Fruit fly (Drosophila melanogaster) whole organism, embryonic: ENCODE measurements around the gene ana1.
A peak's percentile ranks its signal among the peaks of the same experiment; 100 is the strongest.

Source experiments
- Atf-2 ChIP-seq: fragments of 200-800 bp; sonication (Bioruptor generic); optimal IDR thresholded peaks from 2 replicates; lab custom pipeline; 2016; ENCODE audit warnings: missing biosample characterization, missing genetic modification characterization
- CG10431 ChIP-seq: fragments of 200-800 bp; sonication (Bioruptor generic); optimal IDR thresholded peaks from 3 replicates; lab custom pipeline; 2018; ENCODE audit warnings: missing biosample characterization, mild to moderate bottlenecking, missing genetic modification characterization
- CG10979 ChIP-seq: fragments of 200-800 bp; sonication (Bioruptor generic); optimal IDR thresholded peaks from 2 replicates; lab custom pipeline; 2018; ENCODE audit warnings: missing biosample characterization, mild to moderate bottlenecking, missing genetic modification characterization, moderate library complexity
- CG11504 ChIP-seq: fragments of 200-800 bp; sonication (Bioruptor generic); optimal IDR thresholded peaks from 3 replicates; lab custom pipeline; 2019; ENCODE audit warnings: missing biosample characterization, mild to moderate bottlenecking, missing genetic modification characterization, moderate library complexity
- CG1233 ChIP-seq: fragments of 200-800 bp; sonication (Bioruptor generic); optimal IDR thresholded peaks from 4 replicates; lab custom pipeline; 2018; ENCODE audit warnings: missing biosample characterization, mild to moderate bottlenecking, missing genetic modification characterization
- CG12391 ChIP-seq: fragments of 200-800 bp; sonication (Bioruptor generic); optimal IDR thresholded peaks from 3 replicates; lab custom pipeline; 2018; ENCODE audit warnings: missing biosample characterization, mild to moderate bottlenecking, missing genetic modification characterization, moderate library complexity
- CG12744 ChIP-seq: fragments of 200-800 bp; sonication (Bioruptor generic); optimal IDR thresholded peaks from 2 replicates; lab custom pipeline; 2016; ENCODE audit warnings: missing biosample characterization, missing genetic modification characterization
- CG13287 ChIP-seq: fragments of 200-800 bp; sonication (Bioruptor generic); IDR thresholded peaks from 2 replicates; pipeline ENCODE4 v1.3.6; 2022; ENCODE audit warnings: missing biosample characterization, missing genetic modification characterization; ENCODE audit not compliant: partially characterized antibody
- CG14860 ChIP-seq: fragments of 200-800 bp; sonication (Bioruptor generic); IDR thresholded peaks from 3 replicates; pipeline ENCODE4 v1.3.6; 2022; ENCODE audit warnings: missing biosample characterization, missing genetic modification characterization; ENCODE audit not compliant: partially characterized antibody
- CG15011 ChIP-seq: fragments of 200-800 bp; sonication (Bioruptor generic); optimal IDR thresholded peaks from 3 replicates; lab custom pipeline; 2018; ENCODE audit warnings: missing biosample characterization, mild to moderate bottlenecking, missing genetic modification characterization
- CG1647 ChIP-seq: fragments of 200-800 bp; sonication (Bioruptor generic); optimal IDR thresholded peaks from 3 replicates; lab custom pipeline; 2016; ENCODE audit warnings: missing biosample characterization, missing genetic modification characterization
- CG17359 ChIP-seq: fragments of 200-800 bp; sonication (Bioruptor generic); optimal IDR thresholded peaks from 3 replicates; lab custom pipeline; 2018; ENCODE audit warnings: missing biosample characterization, mild to moderate bottlenecking, missing genetic modification characterization, moderate library complexity
- CG31441 ChIP-seq: fragments of 200-800 bp; sonication (Bioruptor generic); IDR thresholded peaks from 2 replicates; pipeline ENCODE4 v1.3.6; 2022; ENCODE audit warnings: missing biosample characterization, missing genetic modification characterization
- CG3838 ChIP-seq: fragments of 200-800 bp; sonication (Bioruptor generic); optimal IDR thresholded peaks from 3 replicates; lab custom pipeline; 2016; ENCODE audit warnings: missing biosample characterization, missing genetic modification characterization
- CG3995 ChIP-seq: fragments of 200-800 bp; sonication (Bioruptor generic); optimal IDR thresholded peaks from 3 replicates; lab custom pipeline; 2016; ENCODE audit warnings: missing biosample characterization, missing genetic modification characterization
- CG4328 ChIP-seq: fragments of 200-800 bp; sonication (Bioruptor generic); optimal IDR thresholded peaks from 3 replicates; lab custom pipeline; 2017; ENCODE audit warnings: missing biosample characterization, missing genetic modification reagents, missing genetic modification characterization
- CG7786 ChIP-seq: fragments of 200-800 bp; sonication (Bioruptor generic); optimal IDR thresholded peaks from 2 replicates; lab custom pipeline; 2016; ENCODE audit warnings: missing biosample characterization, missing genetic modification characterization
- CG8281 ChIP-seq: fragments of 200-800 bp; sonication (Bioruptor generic); optimal IDR thresholded peaks from 2 replicates; lab custom pipeline; 2018; ENCODE audit warnings: missing biosample characterization, mild to moderate bottlenecking, missing genetic modification characterization, moderate library complexity
- CG8290 ChIP-seq, 3 experiments: fragments of 200-800 bp; sonication (Bioruptor generic); optimal IDR thresholded peaks; 2 replicates each; lab custom pipeline; 2016 to 2019; ENCODE audit warnings: missing biosample characterization in 3 of 3, missing genetic modification characterization in 3 of 3, mild to moderate bottlenecking in 2 of 3, moderate library complexity in 1 of 3
- CG9797 ChIP-seq: fragments of 200-800 bp; sonication (Bioruptor generic); optimal IDR thresholded peaks from 3 replicates; lab custom pipeline; 2018; ENCODE audit warnings: missing biosample characterization, mild to moderate bottlenecking, missing genetic modification characterization
- CoRest ChIP-seq: fragments of 200-800 bp; sonication (Bioruptor generic); optimal IDR thresholded peaks from 3 replicates; lab custom pipeline; 2018; ENCODE audit warnings: missing biosample characterization, mild to moderate bottlenecking, missing genetic modification characterization, moderate library complexity
- Dek ChIP-seq: fragments of 200-800 bp; sonication (Bioruptor generic); optimal IDR thresholded peaks from 3 replicates; lab custom pipeline; 2019; ENCODE audit warnings: missing biosample characterization, mild to moderate bottlenecking, missing genetic modification characterization, moderate library complexity
- Dfd ChIP-seq, 2 experiments: fragments of >200 bp; optimal IDR thresholded peaks; 2 replicates each; lab custom pipeline; 2017; ENCODE audit warnings: missing biosample characterization in 2 of 2, missing genetic modification characterization in 2 of 2
- ERR ChIP-seq: fragments of 200-800 bp; sonication (Bioruptor generic); optimal IDR thresholded peaks from 2 replicates; lab custom pipeline; 2016; ENCODE audit warnings: missing biosample characterization, missing genetic modification characterization
- Gsc ChIP-seq: fragments of 200-800 bp; sonication (Bioruptor generic); IDR thresholded peaks from 2 replicates; pipeline ENCODE4 v1.3.6; 2022; ENCODE audit warnings: missing biosample characterization, missing genetic modification characterization
- HLH4C ChIP-seq: fragments of 200-800 bp; sonication (Bioruptor generic); IDR thresholded peaks from 3 replicates; pipeline ENCODE4 v1.3.6; 2022; ENCODE audit warnings: missing biosample characterization, missing genetic modification characterization; ENCODE audit not compliant: partially characterized antibody
- Jarid2 ChIP-seq: fragments of 200-800 bp; sonication (Bioruptor generic); optimal IDR thresholded peaks from 3 replicates; lab custom pipeline; 2017; ENCODE audit warnings: mild to moderate bottlenecking, missing biosample characterization, missing genetic modification reagents, missing genetic modification characterization
- Opbp ChIP-seq: fragments of 200-800 bp; sonication (Bioruptor generic); IDR thresholded peaks from 3 replicates; pipeline ENCODE4 v1.3.6; 2022; ENCODE audit warnings: missing biosample characterization, missing genetic modification characterization; ENCODE audit not compliant: partially characterized antibody
- PHDP ChIP-seq: fragments of 200-800 bp; sonication (Bioruptor generic); optimal IDR thresholded peaks from 3 replicates; lab custom pipeline; 2018; ENCODE audit warnings: missing biosample characterization, mild to moderate bottlenecking, missing genetic modification characterization, moderate library complexity
- Side ChIP-seq: fragments of 200-800 bp; sonication (Bioruptor generic); optimal IDR thresholded peaks from 2 replicates; lab custom pipeline; 2016; ENCODE audit warnings: missing biosample characterization, missing genetic modification characterization
- Sin3A ChIP-seq: fragments of >200 bp; optimal IDR thresholded peaks from 2 replicates; lab custom pipeline; 2018
- Sox102F ChIP-seq: fragments of 200-800 bp; sonication (Bioruptor generic); optimal IDR thresholded peaks from 2 replicates; lab custom pipeline; 2018; ENCODE audit warnings: missing biosample characterization, mild to moderate bottlenecking, missing genetic modification characterization, moderate library complexity
- Sry-δ ChIP-seq: fragments of 200-800 bp; sonication (Bioruptor generic); optimal IDR thresholded peaks from 2 replicates; lab custom pipeline; 2016; ENCODE audit warnings: missing biosample characterization, missing genetic modification characterization
- Ssrp ChIP-seq: fragments of 200-800 bp; sonication (Bioruptor generic); optimal IDR thresholded peaks from 2 replicates; lab custom pipeline; 2018; ENCODE audit warnings: missing biosample characterization, mild to moderate bottlenecking, missing genetic modification characterization, moderate library complexity
- ap ChIP-seq: fragments of 200-800 bp; sonication (Bioruptor generic); IDR thresholded peaks from 2 replicates; pipeline ENCODE4 v1.3.6; 2022; ENCODE audit warnings: missing biosample characterization, missing genetic modification characterization
- bab2 ChIP-seq: fragments of 200-800 bp; sonication (Bioruptor generic); optimal IDR thresholded peaks from 2 replicates; lab custom pipeline; 2016; ENCODE audit warnings: missing biosample characterization, missing genetic modification characterization
- bowl ChIP-seq: fragments of 200-800 bp; sonication (Bioruptor generic); IDR thresholded peaks from 2 replicates; pipeline ENCODE4 v1.3.6; 2022; ENCODE audit warnings: missing biosample characterization, missing genetic modification characterization
- br ChIP-seq: fragments of >200 bp; optimal IDR thresholded peaks from 2 replicates; lab custom pipeline; 2017
- ci ChIP-seq: fragments of 200-800 bp; sonication (Bioruptor generic); IDR thresholded peaks from 3 replicates; pipeline ENCODE4 v1.3.6; 2022; ENCODE audit warnings: missing biosample characterization, missing genetic modification characterization
- inv ChIP-seq: fragments of 200-800 bp; sonication (Bioruptor generic); IDR thresholded peaks from 2 replicates; pipeline ENCODE4 v1.3.6; 2022; ENCODE audit warnings: missing biosample characterization, missing genetic modification characterization; ENCODE audit not compliant: partially characterized antibody
- lbe ChIP-seq: fragments of 200-800 bp; sonication (Bioruptor generic); optimal IDR thresholded peaks from 2 replicates; lab custom pipeline; 2016; ENCODE audit warnings: missing biosample characterization, mild to moderate bottlenecking, missing genetic modification characterization
- p53 ChIP-seq: fragments of 200-800 bp; sonication (Bioruptor generic); optimal IDR thresholded peaks from 2 replicates; lab custom pipeline; 2016; ENCODE audit warnings: missing biosample characterization, missing genetic modification characterization
- pnt ChIP-seq: fragments of 200-800 bp; sonication (Bioruptor generic); optimal IDR thresholded peaks from 3 replicates; lab custom pipeline; 2016; ENCODE audit warnings: missing biosample characterization, missing genetic modification characterization
- repo ChIP-seq: fragments of 200-800 bp; sonication (Bioruptor generic); optimal IDR thresholded peaks from 2 replicates; lab custom pipeline; 2016; ENCODE audit warnings: missing biosample characterization, missing genetic modification characterization
- sd ChIP-seq: fragments of 200-800 bp; sonication (Bioruptor generic); optimal IDR thresholded peaks from 3 replicates; lab custom pipeline; 2018; ENCODE audit warnings: missing biosample characterization, mild to moderate bottlenecking, missing genetic modification characterization, moderate library complexity
- so ChIP-seq: fragments of 200-800 bp; sonication (Bioruptor generic); IDR thresholded peaks from 3 replicates; pipeline ENCODE4 v1.3.6; 2022; ENCODE audit warnings: missing biosample characterization, missing genetic modification characterization
- sr ChIP-seq: fragments of 200-800 bp; sonication (Bioruptor generic); IDR thresholded peaks from 3 replicates; pipeline ENCODE4 v1.3.6; 2022; ENCODE audit warnings: missing biosample characterization, missing genetic modification characterization
- ssp ChIP-seq: fragments of 200-800 bp; sonication (Bioruptor generic); IDR thresholded peaks from 2 replicates; pipeline ENCODE4 v1.3.6; 2022; ENCODE audit warnings: missing biosample characterization, missing genetic modification characterization
- tgo ChIP-seq: fragments of 200-800 bp; sonication (Bioruptor generic); IDR thresholded peaks from 3 replicates; pipeline ENCODE4 v1.3.6; 2022; ENCODE audit warnings: missing biosample characterization, missing genetic modification characterization
- tx ChIP-seq: fragments of 200-800 bp; sonication (Bioruptor generic); optimal IDR thresholded peaks from 2 replicates; lab custom pipeline; 2016; ENCODE audit warnings: missing biosample characterization, missing genetic modification characterization

The ana1 gene

DNA sequence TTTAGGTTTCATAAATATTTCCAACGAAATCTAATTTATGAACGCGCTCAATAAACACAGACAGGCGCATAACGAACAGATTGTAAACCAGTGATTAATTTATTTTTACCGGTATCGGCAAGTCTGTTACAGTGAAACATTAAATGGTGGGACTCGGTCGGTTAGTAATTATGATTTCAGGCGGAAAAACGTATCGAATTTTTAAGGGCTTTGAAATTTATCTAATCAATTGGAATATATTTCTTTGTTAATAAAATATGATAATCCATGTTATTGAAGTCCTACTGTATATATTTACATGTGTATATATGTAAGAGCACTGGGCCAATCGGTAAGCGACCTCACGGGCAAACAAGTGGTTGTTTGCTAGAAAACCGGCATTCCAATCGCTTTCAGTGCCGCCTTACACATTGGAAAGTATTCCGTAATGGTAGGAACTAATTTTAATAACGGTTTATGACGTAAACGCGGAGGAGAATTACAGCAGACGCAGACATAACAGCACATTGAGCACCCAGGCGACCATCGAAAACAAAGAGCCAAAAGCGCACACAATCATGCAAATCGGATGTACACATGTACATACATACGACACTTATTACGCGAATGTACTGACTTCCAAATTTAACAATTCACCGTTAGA, 12.8 kb downstream of the ana1 start (continued):
- TF ChIP-seq so (GFP tag; lab: Robert Waterston, UW) (peak; percentile 97), PHDP (tag; lab: Kevin White, UChicago) (peak; percentile 97), Sin3A (lab: Kevin White, UChicago) (no peak), pnt (GFP tag; lab: Kevin White, UChicago) (peak; percentile 76), CG10979 (peak; percentile 66), lbe (GFP tag; lab: Kevin White, UChicago) (peak; percentile 93), CG10431 (GFP tag; lab: Kevin White, UChicago) (peak; percentile 68), CG1647 (GFP tag; lab: Kevin White, UChicago) (peak; percentile 86), CoRest (tag; lab: Kevin White, UChicago) (peak; percentile 96), bab2 (peak; percentile 93), CG17359 (tag; lab: Kevin White, UChicago) (peak; percentile 85), CG11504 (tag; lab: Kevin White, UChicago) (peak; percentile 96), Atf-2 (GFP tag; lab: Kevin White, UChicago) (peak; percentile 73), CG4328 (GFP tag; lab: Kevin White, UChicago) (peak; percentile 79), CG7786 (peak; percentile 84), CG1233 (GFP tag; lab: Kevin White, UChicago) (peak; percentile 89), Dek (tag; lab: Kevin White, UChicago) (peak; percentile 93), Opbp (no peak), tgo (GFP tag; lab: Robert Waterston, UW) (peak; percentile 95), inv (no peak), ERR (GFP tag; lab: Kevin White, UChicago) (peak; percentile 78), ap (GFP tag; lab: Robert Waterston, UW) (peak; percentile 91), CG31441 (GFP tag; lab: Robert Waterston, UW) (no peak; the same call in 1 of the 2 replicates), ssp (GFP tag; lab: Robert Waterston, UW) (peak; percentile 82), repo (GFP tag; lab: Kevin White, UChicago) (peak; percentile 81), sr (GFP tag; lab: Robert Waterston, UW) (peak; percentile 85; the same call in 2 of the 3 replicates), CG13287 (no peak), CG12391 (tag; lab: Kevin White, UChicago) (peak; percentile 93), Side (peak; percentile 77), Dfd (GFP tag; optimal IDR thresholded peaks at IDR 0.05; lab: Kevin White, UChicago) (no peak), CG15011 (GFP tag; lab: Kevin White, UChicago) (peak; percentile 90), tx (GFP tag; lab: Kevin White, UChicago) (peak; percentile 87), Gsc (GFP tag; lab: Robert Waterston, UW) (peak; percentile 72; the same call in 1 of the 2 replicates), bowl (peak; percentile 95), HLH4C (GFP tag; lab: Robert Waterston, UW) (no peak), sd (peak; percentile 91), Ssrp (tag; lab: Kevin White, UChicago) (peak; percentile 85), CG8281 (tag; lab: Kevin White, UChicago) (peak; percentile 63), Jarid2 (GFP tag; lab: Kevin White, UChicago) (no peak), CG12744 (GFP tag; lab: Kevin White, UChicago) (peak; percentile 92), p53 (GFP tag; lab: Kevin White, UChicago) (peak; percentile 17), CG3838 (GFP tag; lab: Kevin White, UChicago) (peak; percentile 81), br (no peak), CG8290 (GFP tag; optimal IDR thresholded peaks at IDR 0.05; lab: Kevin White, UChicago) (no peak), CG8290 (tag; optimal IDR thresholded peaks at IDR 0.05; lab: Kevin White, UChicago) (no peak), ci (GFP tag; lab: Robert Waterston, UW) (peak; percentile 98), CG14860 (no peak), CG3995 (GFP tag; lab: Kevin White, UChicago) (peak; percentile 43), Sry-δ (GFP tag; lab: Kevin White, UChicago) (peak; percentile 48), Sox102F (GFP tag; lab: Kevin White, UChicago) (peak; percentile 96), CG9797 (GFP tag; lab: Kevin White, UChicago) (no peak)
